Fruit fly (Drosophila melanogaster): Measurements from ENCODE around the gene CG12590.

dm6 chr3R:5112409-5112808, 47.0 kb upstream of the CG12590 start:
- TF ChIP-seq pnt (GFP tag; optimal IDR thresholded peaks at IDR 0.05) (no peak), MTF-1 (GFP tag; optimal IDR thresholded peaks at IDR 0.05; ENCODE audit: borderline replicate concordance) (no peak), mam (GFP tag; optimal IDR thresholded peaks at IDR 0.05) (no peak), pb (GFP tag; optimal IDR thresholded peaks at IDR 0.05) (no peak), fd3F (GFP tag; optimal IDR thresholded peaks at IDR 0.05) (no peak), crp (GFP tag; optimal IDR thresholded peaks at IDR 0.05) (no peak), CG5245 (GFP tag; optimal IDR thresholded peaks at IDR 0.05) (no peak), CTCF (GFP tag; optimal IDR thresholded peaks at IDR 0.05) (no peak), tx (GFP tag; optimal IDR thresholded peaks at IDR 0.05) (no peak)
